Worm (Caenorhabditis elegans): ENCODE measurements around the gene dmsr-12.

The dmsr-12 gene

DNA sequence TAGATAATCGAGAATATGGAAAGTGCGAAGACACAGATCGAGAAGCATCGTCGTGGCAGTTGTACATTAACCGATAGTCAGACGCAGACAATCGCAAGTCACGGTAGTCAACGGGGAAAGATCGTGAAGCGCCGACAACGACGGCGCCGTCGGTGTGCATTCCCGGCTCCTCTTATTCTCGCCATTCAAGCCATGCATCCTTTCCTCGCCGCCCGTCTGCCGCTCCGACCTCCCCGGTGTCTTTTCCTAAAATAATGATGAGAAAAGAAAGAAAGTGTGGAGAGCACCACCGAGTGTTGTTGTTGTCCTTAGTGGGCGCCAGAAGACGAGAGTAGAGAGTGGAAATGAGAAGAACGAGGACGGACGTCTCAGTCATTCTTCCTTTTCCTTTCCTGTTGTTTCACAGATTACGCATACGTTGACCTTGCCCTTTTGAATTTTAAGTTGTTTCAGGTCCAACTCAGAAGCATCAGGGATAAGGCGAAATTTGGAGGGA, 12.4 kb downstream of the dmsr-12 start, which contains the start of gene ZC404.1 (continued):
- TF ChIP-seq grh-1 (GFP tag; IDR thresholded peaks at IDR 0.05) (no peak), hpl-2 (GFP tag; optimal IDR thresholded peaks at IDR 0.05) (no peak), nhr-237 (tag; optimal IDR thresholded peaks at IDR 0.05) (no peak), hlh-17 (GFP tag; optimal IDR thresholded peaks at IDR 0.05; ENCODE audit: borderline replicate concordance) (no peak), fos-1 (tag; optimal IDR thresholded peaks at IDR 0.05) (no peak), mef-2 (tag; optimal IDR thresholded peaks at IDR 0.05) (no peak), nhr-71 (tag; optimal IDR thresholded peaks at IDR 0.05) (peak; percentile 36), swsn-7 (tag; optimal IDR thresholded peaks at IDR 0.05) (peak; percentile 21), lsy-2 (tag; optimal IDR thresholded peaks at IDR 0.05) (peak in 1 of 2 experiments; percentile 22), nhr-76 (tag; optimal IDR thresholded peaks at IDR 0.05) (no peak), snu-23 (GFP tag; optimal IDR thresholded peaks at IDR 0.05) (no peak), lin-14 (GFP tag; optimal IDR thresholded peaks at IDR 0.05) (peak; percentile 74), nhr-28 (tag; optimal IDR thresholded peaks at IDR 0.05) (no peak), nhr-11 (tag; optimal IDR thresholded peaks at IDR 0.05) (no peak), sup-37 (GFP tag; optimal IDR thresholded peaks at IDR 0.05) (no peak), unc-62 (GFP tag; optimal IDR thresholded peaks at IDR 0.05) (no peak), ets-5 (GFP tag; IDR thresholded peaks at IDR 0.05) (no peak), dpl-1 (GFP tag; optimal IDR thresholded peaks at IDR 0.05) (no peak), nhr-47 (tag; optimal IDR thresholded peaks at IDR 0.05) (peak; percentile 12), tbx-2 (tag; optimal IDR thresholded peaks at IDR 0.05) (no peak), sptf-1 (tag; optimal IDR thresholded peaks at IDR 0.05) (no peak), skn-1 (tag; optimal IDR thresholded peaks at IDR 0.05) (no peak), Y116A8C.19 (tag; optimal IDR thresholded peaks at IDR 0.05; ENCODE audit: borderline replicate concordance) (no peak), fkh-4 (tag; optimal IDR thresholded peaks at IDR 0.05; ENCODE audit: borderline replicate concordance) (no peak), C04F5.9 (tag; optimal IDR thresholded peaks at IDR 0.05) (no peak), zip-4 (GFP tag; optimal IDR thresholded peaks at IDR 0.05) (no peak), efl-3 (GFP tag; optimal IDR thresholded peaks at IDR 0.05) (no peak), hlh-4 (tag; optimal IDR thresholded peaks at IDR 0.05) (no peak), ceh-88 (GFP tag; IDR thresholded peaks at IDR 0.05) (no peak), pax-3 (tag; optimal IDR thresholded peaks at IDR 0.05) (no peak), egl-27 (tag; optimal IDR thresholded peaks at IDR 0.05) (no peak), isw-1 (GFP tag; IDR thresholded peaks at IDR 0.05) (no peak; the same call in 1 of the 2 replicates), snpc-4 (tag; optimal IDR thresholded peaks at IDR 0.05) (peak; percentile 24)

DNA sequence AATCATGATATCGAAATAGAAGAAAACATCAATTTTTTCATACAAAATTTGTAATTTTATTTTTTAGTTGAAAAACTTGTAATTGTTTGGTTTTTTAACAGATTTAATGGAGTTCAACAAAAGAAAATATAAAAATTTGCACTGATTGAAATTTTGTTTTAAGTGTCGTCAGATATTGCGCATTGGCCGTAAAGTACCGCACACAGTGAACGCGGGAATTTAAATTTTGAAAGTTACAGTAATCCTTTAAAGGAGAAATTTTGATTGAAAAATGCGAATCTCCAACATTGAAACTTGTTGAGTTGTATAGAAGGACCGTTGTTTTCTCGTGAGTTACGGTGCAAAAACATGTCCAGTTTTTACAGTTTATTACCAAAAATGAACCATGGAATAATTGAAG, 13.3 kb downstream of the dmsr-12 start:
- TF ChIP-seq nhr-90 (tag; optimal IDR thresholded peaks at IDR 0.05; ENCODE audit: poor library complexity) (no peak), lin-35 (GFP tag; optimal IDR thresholded peaks at IDR 0.05) (peak; percentile 7 to 60), efl-1 (optimal IDR thresholded peaks at IDR 0.05) (peak in 1 of 2 experiments; percentile 48), efl-1 (GFP tag; optimal IDR thresholded peaks at IDR 0.05 in 1 of 2) (peak; percentile 8 to 64), F16B12.6 (tag; optimal IDR thresholded peaks at IDR 0.05) (peak; percentile 31), lsy-2 (tag; optimal IDR thresholded peaks at IDR 0.05) (peak in 1 of 2 experiments; percentile 41), lin-15B (tag; optimal IDR thresholded peaks at IDR 0.05) (no peak), dpl-1 (GFP tag; optimal IDR thresholded peaks at IDR 0.05) (peak in 2 of 3 experiments; percentile 26 to 70), ces-1 (GFP tag; optimal IDR thresholded peaks at IDR 0.05) (no peak), lin-14 (GFP tag; optimal IDR thresholded peaks at IDR 0.05) (no peak), ceh-8 (GFP tag; optimal IDR thresholded peaks at IDR 0.05) (no peak), zag-1 (tag; optimal IDR thresholded peaks at IDR 0.05) (no peak)
